Fruit fly (Drosophila melanogaster) S2 (cell line): ENCODE results near the gene galectin.

Source experiments
- CG8478 ChIP-seq: fragments of >200 bp; optimal IDR thresholded peaks from 2 replicates; lab custom pipeline; 2018
- CTCF ChIP-seq, 2 experiments: fragments of >200 bp; optimal IDR thresholded peaks; 2 replicates each; lab custom pipeline; 2018

- TF ChIP-seq CG8478: no peak
- TF ChIP-seq CTCF (optimal IDR thresholded peaks at IDR 0.05; lab: Kevin White, UChicago): peak; percentile 16 to 27
Measured at dm6 chr2L:65354-65949, 6.1 kb upstream of the galectin start, which contains the start of gene Cda5.
